Worm (Caenorhabditis elegans): ENCODE results near the gene brc-1.

brc-1 gene

ce11 chrIII:3867378-3867904 is 4.7 kb upstream of the brc-1 start, which contains the start of gene rpl-3 (continued):
- TF ChIP-seq gmeb-2 (tag; optimal IDR thresholded peaks at IDR 0.05) (peak; percentile 96), dve-1 (tag; optimal IDR thresholded peaks at IDR 0.05) (peak; percentile 99), T23F11.4 (GFP tag; optimal IDR thresholded peaks at IDR 0.05) (peak; percentile 98), pax-1 (tag; optimal IDR thresholded peaks at IDR 0.05) (peak; percentile 97), ceh-14 (tag; optimal IDR thresholded peaks at IDR 0.05) (peak; percentile 99), hlh-13 (GFP tag; optimal IDR thresholded peaks at IDR 0.05) (peak; percentile 81), npax-4 (tag; optimal IDR thresholded peaks at IDR 0.05) (peak; percentile 63), unc-55 (GFP tag; optimal IDR thresholded peaks at IDR 0.05) (peak; percentile 89), rnt-1 (tag; optimal IDR thresholded peaks at IDR 0.05) (peak; percentile 100), ets-4 (tag; optimal IDR thresholded peaks at IDR 0.05) (peak; percentile 99), ceh-34 (tag; optimal IDR thresholded peaks at IDR 0.05) (peak; percentile 100), K09A11.1 (tag; optimal IDR thresholded peaks at IDR 0.05; ENCODE audit: insufficient read depth) (peak; percentile 96), ceh-2 (tag; optimal IDR thresholded peaks at IDR 0.05) (peak; percentile 94), C08G9.2 (tag; optimal IDR thresholded peaks at IDR 0.05) (peak; percentile 86), fax-1 (tag; optimal IDR thresholded peaks at IDR 0.05) (peak; percentile 84), nhr-11 (tag; optimal IDR thresholded peaks at IDR 0.05) (peak; percentile 96), elt-4 (tag; optimal IDR thresholded peaks at IDR 0.05) (no peak), ceh-30 (tag; optimal IDR thresholded peaks at IDR 0.05) (peak; percentile 98), hlh-8 (tag; optimal IDR thresholded peaks at IDR 0.05) (peak; percentile 96), ceh-45 (GFP tag; IDR thresholded peaks at IDR 0.05) (peak; percentile 90), unc-42 (tag; optimal IDR thresholded peaks at IDR 0.05) (peak; percentile 100), tbx-2 (tag; optimal IDR thresholded peaks at IDR 0.05) (peak; percentile 100), nhr-232 (tag; optimal IDR thresholded peaks at IDR 0.05) (peak; percentile 38), K02D7.2 (tag; optimal IDR thresholded peaks at IDR 0.05) (peak; percentile 96), syd-9 (tag; optimal IDR thresholded peaks at IDR 0.05) (peak; percentile 98), ceh-48 (tag; optimal IDR thresholded peaks at IDR 0.05) (peak; percentile 96), pha-2 (tag; optimal IDR thresholded peaks at IDR 0.05) (peak; percentile 90), pha-4 (tag; optimal IDR thresholded peaks at IDR 0.05) (no peak), tbx-7 (tag; optimal IDR thresholded peaks at IDR 0.05) (peak; percentile 89), C38D4.7 (GFP tag; optimal IDR thresholded peaks at IDR 0.05) (peak; percentile 72)

DNA sequence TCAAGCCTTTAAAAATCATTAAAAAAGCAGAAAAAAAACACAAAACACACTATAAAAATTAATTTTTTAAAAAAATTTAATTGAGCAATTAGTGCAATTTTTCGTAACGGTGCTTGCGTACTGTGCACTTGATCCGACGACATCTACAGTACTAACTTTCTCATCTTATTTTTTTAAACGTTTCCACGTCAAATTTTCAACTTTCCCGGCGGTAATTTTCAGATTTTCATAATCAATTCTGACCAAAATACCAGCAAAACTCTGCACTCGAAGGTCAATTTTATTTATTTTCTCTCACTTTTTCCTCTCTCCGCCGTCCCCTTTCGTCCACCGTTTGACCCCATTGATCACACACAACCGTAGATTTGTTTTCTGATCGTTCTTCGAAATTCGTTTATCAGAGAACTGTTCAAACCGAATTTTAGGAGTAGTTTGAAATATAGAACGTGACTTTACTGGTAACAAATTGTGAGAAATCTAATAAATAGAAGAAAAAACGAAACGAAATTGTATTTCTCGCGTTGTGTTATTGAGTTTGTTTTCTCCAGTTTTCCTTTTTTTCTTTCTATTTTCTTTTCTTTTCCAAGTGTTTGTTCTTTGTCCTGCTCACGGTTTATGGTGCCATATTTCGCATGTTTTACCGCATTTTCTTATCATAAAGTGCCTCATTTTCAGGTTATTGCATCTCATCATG is 1.2 kb upstream of the brc-1 start, which contains the start of gene acs-19:
TSS of gene acs-19 (plus strand) at position 676 of the 694 bp plus-strand sequence.
- TF ChIP-seq unc-42 (tag; optimal IDR thresholded peaks at IDR 0.05) (peak; percentile 83), ceh-24 (tag; optimal IDR thresholded peaks at IDR 0.05) (no peak)

DNA sequence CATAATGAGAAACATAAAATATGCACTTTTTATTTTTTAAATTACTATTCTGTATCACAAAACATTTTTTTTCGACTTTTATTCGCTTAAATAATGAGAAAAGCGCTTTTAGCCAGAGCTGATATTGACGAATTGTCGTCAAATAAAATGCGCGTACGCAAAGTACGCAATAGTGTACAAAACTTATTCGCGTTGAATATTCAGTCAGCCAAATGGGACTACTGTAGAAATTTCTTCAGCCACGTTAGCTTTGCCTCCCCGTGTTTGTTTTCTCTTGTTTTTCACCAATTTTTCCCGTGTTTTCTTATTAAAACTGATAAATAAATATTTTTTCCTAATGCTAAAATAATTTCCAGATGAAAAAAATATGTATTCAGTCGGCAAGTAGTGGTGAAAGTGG is 5.8 kb downstream of the brc-1 start:
- peak; percentile 16 for TF ChIP-seq ceh-31 (tag; optimal IDR thresholded peaks at IDR 0.05)

- TF ChIP-seq ceh-31 (tag; optimal IDR thresholded peaks at IDR 0.05) (peak; percentile 29), ceh-45 (GFP tag; IDR thresholded peaks at IDR 0.05) (0 out of 2 replicates have a peak, but pooled peaks have one; percentile 59)
Measured at ce11 chrIII:3854868-3855267, 7.9 kb downstream of the brc-1 start.

- TF ChIP-seq ceh-34 (tag; optimal IDR thresholded peaks at IDR 0.05): peak; percentile 3
Measured at ce11 chrIII:3852030-3852579, 10.7 kb downstream of the brc-1 start, which contains the start of gene cyp-25A4. Gene cyp-25A4 (minus strand): TSS chrIII:3852080.

All from whole organism, late embryonic.